Fruit fly (Drosophila melanogaster) whole organism, adult: ENCODE measurements around the gene CG10055.

Experiments used
- CG12768 ChIP-seq: fragments of 200-800 bp; sonication (Bioruptor generic); optimal IDR thresholded peaks from 2 replicates; lab custom pipeline; 2017; ENCODE audit warnings: missing biosample characterization, missing genetic modification characterization, mild to moderate bottlenecking, moderate library complexity, missing genetic modification reagents
- CG33017 ChIP-seq: fragments of 200-800 bp; sonication (Bioruptor generic); optimal IDR thresholded peaks from 2 replicates; lab custom pipeline; 2018; ENCODE audit warnings: missing biosample characterization, mild to moderate bottlenecking, missing genetic modification characterization, moderate library complexity
- CG5204 ChIP-seq: fragments of 200-800 bp; sonication (Bioruptor generic); optimal IDR thresholded peaks from 2 replicates; lab custom pipeline; 2016; ENCODE audit warnings: missing biosample characterization, missing genetic modification characterization
- CG7101 ChIP-seq: fragments of 200-800 bp; sonication (Bioruptor generic); optimal IDR thresholded peaks from 2 replicates; lab custom pipeline; 2018; ENCODE audit warnings: missing biosample characterization, mild to moderate bottlenecking, missing genetic modification characterization, moderate library complexity
- Hr96 ChIP-seq: fragments of 200-800 bp; sonication (Bioruptor generic); optimal IDR thresholded peaks from 2 replicates; lab custom pipeline; 2016; ENCODE audit warnings: missing biosample characterization, missing genetic modification characterization
- kay ChIP-seq: fragments of 200-800 bp; sonication (Bioruptor generic); peaks from one replicate; lab custom pipeline; 2016; ENCODE audit warnings: missing biosample characterization, missing genetic modification characterization, borderline replicate concordance
- ovo ChIP-seq: fragments of 200-800 bp; sonication (Bioruptor generic); optimal IDR thresholded peaks from 2 replicates; lab custom pipeline; 2016; ENCODE audit warnings: missing biosample characterization, missing genetic modification characterization
- pad ChIP-seq: fragments of 200-800 bp; sonication (Bioruptor generic); optimal IDR thresholded peaks from 3 replicates; lab custom pipeline; 2017; ENCODE audit warnings: missing biosample characterization, missing genetic modification characterization, mild to moderate bottlenecking, moderate library complexity, missing genetic modification reagents
- tj ChIP-seq: fragments of 200-800 bp; sonication (Bioruptor generic); optimal IDR thresholded peaks from 3 replicates; lab custom pipeline; 2017; ENCODE audit warnings: missing biosample characterization, mild to moderate bottlenecking, missing genetic modification characterization, moderate library complexity

- TF ChIP-seq kay (GFP tag; lab: Kevin White, UChicago) (no peak), Hr96 (GFP tag; lab: Kevin White, UChicago) (peak; percentile 71), ovo (GFP tag; lab: Kevin White, UChicago) (peak; percentile 62), CG7101 (peak; percentile 46), tj (GFP tag; lab: Kevin White, UChicago) (peak; percentile 55), CG5204 (GFP tag; lab: Kevin White, UChicago) (peak; percentile 77), CG12768 (GFP tag; lab: Kevin White, UChicago) (peak; percentile 71), CG33017 (tag; lab: Kevin White, UChicago) (peak; percentile 22), pad (GFP tag; lab: Kevin White, UChicago) (peak; percentile 68)
Measured at dm6 chr3R:7150544-7151406, 35.7 kb downstream of the CG10055 start, which contains the start of the genes gfzf and Sas-4.
